Worm (Caenorhabditis elegans) whole organism, L3 larva: Measurements from ENCODE around the gene T25B2.4.

Experiments used
- elt-3 ChIP-seq, 3 experiments: fragments of 150-350 bp in 1 of 3; sonication (generic microtip) in 2 of 3; optimal IDR thresholded peaks; 2 replicates in 2 of 3; 4 replicates in 1 of 3; lab custom pipeline; 2014 to 2017; ENCODE audit warnings: missing biosample characterization in 3 of 3, missing genetic modification characterization in 3 of 3
- fos-1 ChIP-seq: fragments of 150-350 bp; optimal IDR thresholded peaks from 2 replicates; lab custom pipeline; 2014; ENCODE audit warnings: missing biosample characterization, missing genetic modification characterization
- mdl-1 ChIP-seq: fragments of 150-350 bp; optimal IDR thresholded peaks from 2 replicates; lab custom pipeline; 2014; ENCODE audit warnings: missing biosample characterization, missing genetic modification characterization
- nhr-11 ChIP-seq: fragments of 150-350 bp; optimal IDR thresholded peaks from 2 replicates; lab custom pipeline; 2014; ENCODE audit warnings: missing biosample characterization, missing genetic modification characterization
- nhr-23 ChIP-seq: fragments of 150-350 bp; optimal IDR thresholded peaks from 2 replicates; lab custom pipeline; 2014; ENCODE audit warnings: missing biosample characterization, missing genetic modification reagents, missing genetic modification characterization
- nhr-76 ChIP-seq: fragments of 150-350 bp; sonication (generic microtip); optimal IDR thresholded peaks from 5 replicates; lab custom pipeline; 2014; ENCODE audit warnings: missing biosample characterization, missing genetic modification characterization
- pha-4 ChIP-seq: fragments of 150-350 bp; optimal IDR thresholded peaks from 2 replicates; lab custom pipeline; 2014; ENCODE audit warnings: missing biosample characterization, missing genetic modification reagents, missing genetic modification characterization

ce11 chrX:6207687-6208088, 29.6 kb downstream of the T25B2.4 start, which contains the start of gene T13C5.6:
- TF ChIP-seq nhr-11 (tag; lab: Kevin White, UChicago) = peak; percentile 11
- TF ChIP-seq fos-1 (tag; lab: Kevin White, UChicago) = peak; percentile 52
- TF ChIP-seq elt-3 (tag; optimal IDR thresholded peaks at IDR 0.05; lab: Kevin White, UChicago) = peak in 2 of 3 experiments; percentile 18 to 88
- peak; percentile 39 for TF ChIP-seq nhr-76 (tag; lab: Kevin White, UChicago)
- peak; percentile 87 for TF ChIP-seq pha-4 (tag; lab: Kevin White, UChicago)
- no peak for TF ChIP-seq mdl-1
- TF ChIP-seq nhr-23 (tag; lab: Kevin White, UChicago) = peak; percentile 73
